Worm (Caenorhabditis elegans): Measurements from ENCODE around the gene C54D10.5.
A peak's percentile ranks its signal among the peaks of the same experiment; 100 is the strongest.

ce11 chrV:12443754-12444153 lies 14.6 kb downstream of the C54D10.5 start, which contains the start of gene pals-39:
- TF ChIP-seq lin-15B (tag; optimal IDR thresholded peaks at IDR 0.05), result no peak
- TF ChIP-seq pqm-1 (tag; optimal IDR thresholded peaks at IDR 0.05), result peak; percentile 21
- TF ChIP-seq lim-7 (GFP tag; IDR thresholded peaks at IDR 0.05), result no peak
- TF ChIP-seq php-3 (GFP tag; IDR thresholded peaks at IDR 0.05), result no peak
- no peak for TF ChIP-seq ama-1 (optimal IDR thresholded peaks at IDR 0.05)
- no peak for TF ChIP-seq aha-1 (tag)
- TF ChIP-seq F49E8.2 (tag; optimal IDR thresholded peaks at IDR 0.05; ENCODE audit: borderline replicate concordance), result no peak
- TF ChIP-seq nhr-25 (tag; optimal IDR thresholded peaks at IDR 0.05; ENCODE audit: borderline replicate concordance, insufficient read depth), result no peak
- TF ChIP-seq mdl-1 (tag; optimal IDR thresholded peaks at IDR 0.05), result no peak
- no peak for TF ChIP-seq egl-27 (tag; optimal IDR thresholded peaks at IDR 0.05)
- TF ChIP-seq hlh-30 (tag; optimal IDR thresholded peaks at IDR 0.05; ENCODE audit: insufficient read depth), result no peak

Measured in whole organism, L4 larva.